Worm (Caenorhabditis elegans) whole organism, L4 larva: Measurements from ENCODE around the gene dis-3.

ENCODE experiments used
- ama-1 ChIP-seq: fragments of 150-350 bp; optimal IDR thresholded peaks from 2 replicates; lab custom pipeline; 2014; ENCODE audit warnings: inconsistent platforms, mixed read lengths
- ceh-28 ChIP-seq: fragments of 150-350 bp; optimal IDR thresholded peaks from 2 replicates; lab custom pipeline; 2014; ENCODE audit warnings: missing biosample characterization, missing genetic modification reagents, missing genetic modification characterization
- dpl-1 ChIP-seq: fragments of 150-350 bp; optimal IDR thresholded peaks from 2 replicates; lab custom pipeline; 2014; ENCODE audit warnings: missing biosample characterization, missing genetic modification reagents, missing genetic modification characterization
- fkh-10 ChIP-seq: fragments of 150-350 bp; optimal IDR thresholded peaks from 2 replicates; lab custom pipeline; 2014; ENCODE audit warnings: missing biosample characterization, missing genetic modification reagents, missing genetic modification characterization
- lir-3 ChIP-seq: sonication (generic microtip); optimal IDR thresholded peaks from 2 replicates; lab custom pipeline; 2016; ENCODE audit warnings: mild to moderate bottlenecking, missing genetic modification characterization, missing compliant biosample characterization
- lsy-2 ChIP-seq, 2 experiments: fragments of 150-350 bp in 1 of 2; sonication (generic microtip) in 1 of 2; optimal IDR thresholded peaks; 2 replicates each; lab custom pipeline; 2014 to 2017; ENCODE audit warnings: missing biosample characterization in 2 of 2, missing genetic modification characterization in 2 of 2
- nhr-237 ChIP-seq: sonication (generic microtip); optimal IDR thresholded peaks from 2 replicates; lab custom pipeline; 2017; ENCODE audit warnings: missing biosample characterization, missing genetic modification characterization
- skn-1 ChIP-seq: fragments of 150-350 bp; optimal IDR thresholded peaks from 2 replicates; lab custom pipeline; 2014; ENCODE audit warnings: missing biosample characterization, missing genetic modification characterization
- snpc-4 ChIP-seq: fragments of 150-350 bp; optimal IDR thresholded peaks from 2 replicates; lab custom pipeline; 2014; ENCODE audit warnings: missing biosample characterization, missing genetic modification characterization
- tag-97 ChIP-seq: fragments of 200-800 bp; sonication (Bioruptor generic); IDR thresholded peaks from 2 replicates; pipeline ENCODE4 v1.3.6; 2022; ENCODE audit warnings: missing genetic modification characterization, missing compliant biosample characterization
- zfp-2 ChIP-seq: sonication (generic microtip); optimal IDR thresholded peaks from 2 replicates; lab custom pipeline; 2016; ENCODE audit warnings: mild to moderate bottlenecking, missing genetic modification characterization, missing compliant biosample characterization

DNA sequence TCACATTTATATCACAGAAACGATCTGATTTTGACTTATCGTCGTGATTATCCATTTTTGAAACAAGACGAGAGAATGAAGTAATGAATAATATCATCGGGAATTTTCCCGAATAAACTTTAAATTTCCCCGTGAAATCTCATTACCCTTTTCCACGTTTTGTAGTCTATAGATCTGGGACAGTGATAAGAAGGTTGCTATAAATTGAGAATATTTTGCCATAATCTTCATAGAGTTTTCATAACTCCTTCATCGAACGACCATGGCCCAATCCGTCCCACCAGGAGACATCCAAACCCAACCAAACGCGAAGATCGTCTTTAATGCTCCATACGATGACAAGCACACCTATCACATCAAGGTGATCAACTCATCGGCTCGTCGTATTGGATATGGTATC lies 1.8 kb upstream of the dis-3 start, which contains the start of the genes C04G2.5 and msp-36:
- TF ChIP-seq fkh-10 (GFP tag; lab: Kevin White, UChicago) (no peak), lir-3 (tag; lab: Kevin White, UChicago) (no peak), ama-1 (no peak), lsy-2 (tag; optimal IDR thresholded peaks at IDR 0.05; lab: Kevin White, UChicago) (no peak), nhr-237 (tag; lab: Kevin White, UChicago) (no peak), skn-1 (tag; lab: Kevin White, UChicago) (no peak), ceh-28 (no peak), dpl-1 (GFP tag; lab: Kevin White, UChicago) (no peak), snpc-4 (tag; lab: Kevin White, UChicago) (no peak), tag-97 (GFP tag; lab: Robert Waterston, UW) (no peak), zfp-2 (tag; lab: Kevin White, UChicago) (no peak)
